Fruit fly (Drosophila melanogaster) whole organism, wandering third instar larva: ENCODE measurements around the gene TwdlY.

ENCODE experiments used
- CG32264 ChIP-seq: fragments of 200-800 bp; sonication (Bioruptor generic); optimal IDR thresholded peaks from 2 replicates; lab custom pipeline; 2016; ENCODE audit warnings: missing biosample characterization, missing genetic modification characterization
- CrebA ChIP-seq: fragments of 200-800 bp; sonication (Bioruptor generic); optimal IDR thresholded peaks from 2 replicates; lab custom pipeline; 2016; ENCODE audit warnings: missing biosample characterization, mild to moderate bottlenecking, missing genetic modification characterization, borderline replicate concordance
- Dfd ChIP-seq: fragments of >200 bp; optimal IDR thresholded peaks from 2 replicates; lab custom pipeline; 2017; ENCODE audit warnings: missing biosample characterization, missing genetic modification characterization
- Dif ChIP-seq: fragments of 200-275, 200-300 bp; sonication (Bioruptor generic); optimal IDR thresholded peaks from 2 replicates; lab custom pipeline; 2018; ENCODE audit warnings: missing biosample characterization, missing genetic modification characterization; ENCODE audit not compliant: partially characterized antibody
- HLH106 ChIP-seq: fragments of 200-800 bp; optimal IDR thresholded peaks from 3 replicates; lab custom pipeline; 2019; ENCODE audit warnings: missing biosample characterization, mild to moderate bottlenecking, missing genetic modification characterization, moderate library complexity
- Hnf4 ChIP-seq: fragments of 200-800 bp; sonication (Bioruptor generic); optimal IDR thresholded peaks from 2 replicates; lab custom pipeline; 2016; ENCODE audit warnings: missing biosample characterization, mild to moderate bottlenecking, missing genetic modification characterization
- Mio ChIP-seq: sonication (Bioruptor generic); optimal IDR thresholded peaks from 2 replicates; lab custom pipeline; 2016; ENCODE audit warnings: missing biosample characterization, missing genetic modification characterization
- Myc ChIP-seq: fragments of >200 bp; optimal IDR thresholded peaks from 2 replicates; lab custom pipeline; 2017
- N ChIP-seq: fragments of >200 bp; optimal IDR thresholded peaks from 2 replicates; lab custom pipeline; 2018; ENCODE audit warnings: missing biosample characterization, missing external identifiers, missing genetic modification characterization
- Rel ChIP-seq, 2 experiments: fragments of 200-800 bp; sonication (Bioruptor generic) in 1 of 2; optimal IDR thresholded peaks; 2 replicates in 1 of 2; 3 replicates in 1 of 2; lab custom pipeline; 2016 to 2019; ENCODE audit warnings: mild to moderate bottlenecking in 2 of 2, missing biosample characterization in 2 of 2, missing genetic modification characterization in 2 of 2, moderate library complexity in 1 of 2
- Sp1 ChIP-seq: fragments of 200-800 bp; sonication (Bioruptor generic); optimal IDR thresholded peaks from 3 replicates; lab custom pipeline; 2019; ENCODE audit warnings: missing biosample characterization, mild to moderate bottlenecking, missing genetic modification characterization, moderate library complexity
- Vsx2 ChIP-seq: fragments of 200-300, 225-300 bp; sonication (Bioruptor generic); optimal IDR thresholded peaks from 2 replicates; lab custom pipeline; 2018; ENCODE audit warnings: missing biosample characterization, missing genetic modification characterization; ENCODE audit not compliant: partially characterized antibody
- brk ChIP-seq: fragments of 200-800 bp; sonication (Bioruptor generic); optimal IDR thresholded peaks from 2 replicates; lab custom pipeline; 2016; ENCODE audit warnings: missing biosample characterization, mild to moderate bottlenecking, missing genetic modification characterization
- dl ChIP-seq, 2 experiments: fragments of 175-275, 200-275 bp in 1 of 2; fragments of 200-275 bp in 1 of 2; sonication (Bioruptor generic); optimal IDR thresholded peaks; lab custom pipeline; 2018; ENCODE audit warnings: mild to moderate bottlenecking in 2 of 2, missing biosample characterization in 2 of 2, missing genetic modification characterization in 2 of 2, moderate library complexity in 2 of 2; ENCODE audit not compliant: partially characterized antibody in 2 of 2, insufficient read depth in 1 of 2
- dmrt93B ChIP-seq: fragments of 200-800 bp; sonication (Bioruptor generic); optimal IDR thresholded peaks from 2 replicates; lab custom pipeline; 2018; ENCODE audit warnings: missing biosample characterization, mild to moderate bottlenecking, missing genetic modification characterization
- dsf ChIP-seq: sonication (Bioruptor generic); optimal IDR thresholded peaks from 2 replicates; lab custom pipeline; 2016; ENCODE audit warnings: missing biosample characterization, missing genetic modification characterization, borderline replicate concordance
- ey ChIP-seq: fragments of 200-800 bp; sonication (Bioruptor generic); optimal IDR thresholded peaks from 2 replicates; lab custom pipeline; 2016; ENCODE audit warnings: missing biosample characterization, missing genetic modification characterization
- foxo ChIP-seq, 2 experiments: fragments of 200-800 bp; sonication (Bioruptor generic); optimal IDR thresholded peaks; 2 replicates in 1 of 2; 3 replicates in 1 of 2; lab custom pipeline; 2016 to 2017; ENCODE audit warnings: missing biosample characterization in 2 of 2, missing genetic modification characterization in 2 of 2
- fru ChIP-seq: fragments of 200-800 bp; sonication (Bioruptor generic); optimal IDR thresholded peaks from 3 replicates; lab custom pipeline; 2016; ENCODE audit warnings: missing biosample characterization, mild to moderate bottlenecking, missing genetic modification characterization
- jim ChIP-seq: fragments of 175-275, 200-325 bp; sonication (Bioruptor generic); optimal IDR thresholded peaks from 2 replicates; lab custom pipeline; 2016; ENCODE audit warnings: missing biosample characterization, mild to moderate bottlenecking, missing genetic modification characterization
- lola ChIP-seq: fragments of >200 bp; optimal IDR thresholded peaks from 2 replicates; lab custom pipeline; 2017; ENCODE audit warnings: missing biosample characterization, missing genetic modification characterization
- pan ChIP-seq: fragments of >200 bp; optimal IDR thresholded peaks from 2 replicates; lab custom pipeline; 2017
- psq ChIP-seq: fragments of 200-800 bp; sonication (Bioruptor generic); optimal IDR thresholded peaks from 3 replicates; lab custom pipeline; 2017; ENCODE audit warnings: missing biosample characterization, mild to moderate bottlenecking, missing genetic modification characterization, moderate library complexity
- rgr ChIP-seq: fragments of 200-800 bp; sonication (Bioruptor generic); optimal IDR thresholded peaks from 3 replicates; lab custom pipeline; 2016; ENCODE audit warnings: missing biosample characterization, mild to moderate bottlenecking, missing genetic modification characterization
- sage ChIP-seq: fragments of 200-800 bp; sonication (Bioruptor generic); optimal IDR thresholded peaks from 2 replicates; lab custom pipeline; 2016; ENCODE audit warnings: missing biosample characterization, mild to moderate bottlenecking, missing genetic modification characterization
- sv ChIP-seq: fragments of 200-800 bp; sonication (Bioruptor generic); optimal IDR thresholded peaks from 3 replicates; lab custom pipeline; 2016; ENCODE audit warnings: missing biosample characterization, missing genetic modification characterization
- tai ChIP-seq: sonication (Bioruptor generic); optimal IDR thresholded peaks from 2 replicates; lab custom pipeline; 2016; ENCODE audit warnings: missing biosample characterization, missing genetic modification characterization
- usp ChIP-seq: fragments of >200 bp; optimal IDR thresholded peaks from 2 replicates; lab custom pipeline; 2017; ENCODE audit warnings: missing biosample characterization, missing genetic modification characterization
- woc ChIP-seq: sonication (Bioruptor generic); optimal IDR thresholded peaks from 2 replicates; lab custom pipeline; 2016; ENCODE audit warnings: missing biosample characterization, mild to moderate bottlenecking, missing genetic modification characterization

TwdlY gene

dm6 chrX:16740606-16741005, 5.9 kb downstream of the TwdlY start, which contains the start of gene CG32568:
TSS of gene CG32568 (plus strand) at chrX:16740906.
- TF ChIP-seq N (GFP tag; lab: Kevin White, UChicago) (no peak), foxo (GFP tag; optimal IDR thresholded peaks at IDR 0.05; lab: Kevin White, UChicago) (no peak), jim (no peak), Dif (GFP tag; lab: Kevin White, UChicago) (no peak), sage (GFP tag; lab: Kevin White, UChicago) (no peak), usp (no peak)

dm6 chrX:16742547-16742946, 7.8 kb downstream of the TwdlY start, which contains the start of gene Twdlalpha:
TSS of gene Twdlalpha (plus strand) at chrX:16742847.
- TF ChIP-seq Mio (GFP tag; lab: Kevin White, UChicago): no peak
- no peak for TF ChIP-seq dmrt93B (GFP tag; lab: Kevin White, UChicago)
- TF ChIP-seq Sp1: no peak
- no peak for TF ChIP-seq dsf (GFP tag; lab: Kevin White, UChicago)
- TF ChIP-seq sv (GFP tag; lab: Kevin White, UChicago): no peak
- TF ChIP-seq woc (GFP tag; lab: Kevin White, UChicago): no peak
- no peak for TF ChIP-seq tai (GFP tag; lab: Kevin White, UChicago)
- no peak for TF ChIP-seq Dif (GFP tag; lab: Kevin White, UChicago)
- no peak for TF ChIP-seq usp
- no peak for TF ChIP-seq jim
- TF ChIP-seq psq (GFP tag; lab: Kevin White, UChicago): no peak
- TF ChIP-seq N (GFP tag; lab: Kevin White, UChicago): no peak
- no peak for TF ChIP-seq Rel (GFP tag; optimal IDR thresholded peaks at IDR 0.05; lab: Kevin White, UChicago)
- TF ChIP-seq Rel (tag; optimal IDR thresholded peaks at IDR 0.05; lab: Kevin White, UChicago): no peak
- no peak for TF ChIP-seq ey (GFP tag; lab: Kevin White, UChicago)
- no peak for TF ChIP-seq fru
- no peak for TF ChIP-seq brk (GFP tag; lab: Kevin White, UChicago)
- TF ChIP-seq lola (GFP tag; lab: Kevin White, UChicago): no peak
- TF ChIP-seq Vsx2 (GFP tag; lab: Kevin White, UChicago): no peak
- TF ChIP-seq Dfd (GFP tag; lab: Kevin White, UChicago): no peak

- peak; percentile 54 for TF ChIP-seq Dif (GFP tag; lab: Kevin White, UChicago)
- no peak for TF ChIP-seq jim
- peak; percentile 20 for TF ChIP-seq Myc (lab: Kevin White, UChicago)
- no peak for TF ChIP-seq Sp1
- no peak for TF ChIP-seq pan
- TF ChIP-seq dl (GFP tag; optimal IDR thresholded peaks at IDR 0.05; lab: Kevin White, UChicago; ENCODE audit: insufficient read depth in 1 of 2, partially characterized antibody in 2 of 2): no peak
- TF ChIP-seq Vsx2 (GFP tag; lab: Kevin White, UChicago): peak; percentile 26
- no peak for TF ChIP-seq psq (GFP tag; lab: Kevin White, UChicago)
- no peak for TF ChIP-seq sage (GFP tag; lab: Kevin White, UChicago)
- TF ChIP-seq CG32264: no peak
- no peak for TF ChIP-seq HLH106 (tag; lab: Kevin White, UChicago)
These were observed 9.6 kb downstream of the TwdlY start for dm6 chrX:16744345-16744744.

dm6 chrX:16745942-16746341, 11.2 kb downstream of the TwdlY start:
- TF ChIP-seq Myc (lab: Kevin White, UChicago): no peak

dm6 chrX:16746824-16747223, 12.1 kb downstream of the TwdlY start:
- TF ChIP-seq Myc (lab: Kevin White, UChicago): no peak
- no peak for TF ChIP-seq CG32264
- TF ChIP-seq Hnf4 (GFP tag; lab: Kevin White, UChicago): no peak
- no peak for TF ChIP-seq HLH106 (tag; lab: Kevin White, UChicago)
- no peak for TF ChIP-seq CrebA
- no peak for TF ChIP-seq foxo (GFP tag; optimal IDR thresholded peaks at IDR 0.05; lab: Kevin White, UChicago)
- TF ChIP-seq woc (GFP tag; lab: Kevin White, UChicago): no peak
- no peak for TF ChIP-seq Rel (GFP tag; optimal IDR thresholded peaks at IDR 0.05; lab: Kevin White, UChicago)
- TF ChIP-seq Rel (tag; optimal IDR thresholded peaks at IDR 0.05; lab: Kevin White, UChicago): no peak
- TF ChIP-seq usp: no peak
- TF ChIP-seq rgr (GFP tag; lab: Kevin White, UChicago): no peak
- TF ChIP-seq lola (GFP tag; lab: Kevin White, UChicago): no peak
